Fruit fly (Drosophila melanogaster) whole organism, embryonic: ENCODE data around the gene CG43072.

ENCODE experiments used
- HLH54F ChIP-seq: fragments of 200-800 bp; sonication (Bioruptor generic); optimal IDR thresholded peaks from 3 replicates; lab custom pipeline; 2016; ENCODE audit warnings: missing biosample characterization, missing genetic modification characterization
- Opbp ChIP-seq: fragments of 200-800 bp; sonication (Bioruptor generic); IDR thresholded peaks from 3 replicates; pipeline ENCODE4 v1.3.6; 2022; ENCODE audit warnings: missing biosample characterization, missing genetic modification characterization; ENCODE audit not compliant: partially characterized antibody
- Rx ChIP-seq: fragments of 200-800 bp; sonication (Bioruptor generic); IDR thresholded peaks from 2 replicates; pipeline ENCODE4 v1.3.6; 2022; ENCODE audit warnings: missing biosample characterization, missing genetic modification characterization
- pan ChIP-seq, 4 experiments: fragments of >200 bp in 3 of 4; fragments of 200-800 bp in 1 of 4; sonication (Bioruptor generic) in 1 of 4; optimal IDR thresholded peaks in 3 of 4; IDR thresholded peaks in 1 of 4; 2 replicates each; pipeline versions ENCODE4 v1.3.6 to Lab custom; 2017 to 2022; ENCODE audit warnings: missing biosample characterization in 2 of 4, missing genetic modification characterization in 2 of 4, mixed read lengths in 1 of 4
- prd ChIP-seq, 3 experiments: fragments of >200 bp in 2 of 3; fragments of 200-800 bp in 1 of 3; sonication (Bioruptor generic) in 1 of 3; optimal IDR thresholded peaks in 2 of 3; IDR thresholded peaks in 1 of 3; 2 replicates in 2 of 3; 3 replicates in 1 of 3; pipeline versions ENCODE4 v1.3.6 to Lab custom; 2017 to 2022; ENCODE audit warnings: missing biosample characterization in 1 of 3, missing genetic modification characterization in 1 of 3
- tio ChIP-seq: fragments of 200-800 bp; sonication (Bioruptor generic); optimal IDR thresholded peaks from 2 replicates; lab custom pipeline; 2017; ENCODE audit warnings: missing biosample characterization, missing genetic modification characterization, inconsistent platforms

- no peak for TF ChIP-seq tio (GFP tag; lab: Kevin White, UChicago)
- no peak for TF ChIP-seq HLH54F
- no peak for TF ChIP-seq Opbp (GFP tag; lab: Robert Waterston, UW)
- no peak for TF ChIP-seq prd (optimal IDR thresholded peaks at IDR 0.05; lab: Kevin White, UChicago)
- TF ChIP-seq prd (GFP tag; IDR thresholded peaks at IDR 0.05; lab: Robert Waterston, UW), result no peak
- TF ChIP-seq Rx, result no peak
- TF ChIP-seq pan (optimal IDR thresholded peaks at IDR 0.05; lab: Kevin White, UChicago), result no peak
- no peak for TF ChIP-seq pan (GFP tag; optimal IDR thresholded peaks at IDR 0.05 in 1 of 2, IDR thresholded peaks at IDR 0.05 in 1 of 2)
Observed at dm6 chr3L:21024965-21025833, 40.5 kb upstream of the CG43072 start.
